Fruit fly (Drosophila melanogaster) whole organism, embryonic: ENCODE measurements around the gene dsf.

Source experiments
- Aef1 ChIP-seq: fragments of 200-800 bp; sonication (Bioruptor generic); IDR thresholded peaks from 3 replicates; pipeline ENCODE4 v1.3.6; 2022; ENCODE audit warnings: missing biosample characterization, missing genetic modification characterization
- Awh ChIP-seq: fragments of 200-800 bp; sonication (Bioruptor generic); IDR thresholded peaks from 2 replicates; pipeline ENCODE4, ENCODE4 v1.3.6; 2022; ENCODE audit warnings: missing biosample characterization, missing genetic modification characterization
- Blimp-1 ChIP-seq: fragments of 200-800 bp; sonication (Bioruptor generic); optimal IDR thresholded peaks from 3 replicates; lab custom pipeline; 2018; ENCODE audit warnings: missing biosample characterization, missing genetic modification characterization, mild to moderate bottlenecking, moderate library complexity, missing genetic modification reagents
- CG10274 ChIP-seq: fragments of 200-800 bp; sonication (Bioruptor generic); optimal IDR thresholded peaks from 3 replicates; lab custom pipeline; 2017; ENCODE audit warnings: missing biosample characterization, mild to moderate bottlenecking, missing genetic modification characterization
- CG10979 ChIP-seq: fragments of 200-800 bp; sonication (Bioruptor generic); optimal IDR thresholded peaks from 2 replicates; lab custom pipeline; 2018; ENCODE audit warnings: missing biosample characterization, mild to moderate bottlenecking, missing genetic modification characterization, moderate library complexity
- CG12391 ChIP-seq: fragments of 200-800 bp; sonication (Bioruptor generic); optimal IDR thresholded peaks from 3 replicates; lab custom pipeline; 2018; ENCODE audit warnings: missing biosample characterization, mild to moderate bottlenecking, missing genetic modification characterization, moderate library complexity
- CG13894 ChIP-seq: fragments of 200-800 bp; sonication (Bioruptor generic); optimal IDR thresholded peaks from 3 replicates; lab custom pipeline; 2018; ENCODE audit warnings: missing biosample characterization, mild to moderate bottlenecking, missing genetic modification characterization, moderate library complexity
- CG14860 ChIP-seq: fragments of 200-800 bp; sonication (Bioruptor generic); IDR thresholded peaks from 3 replicates; pipeline ENCODE4 v1.3.6; 2022; ENCODE audit warnings: missing biosample characterization, missing genetic modification characterization; ENCODE audit not compliant: partially characterized antibody
- CG15601 ChIP-seq: fragments of 200-800 bp; sonication (Bioruptor generic); optimal IDR thresholded peaks from 3 replicates; lab custom pipeline; 2019; ENCODE audit warnings: missing biosample characterization, mild to moderate bottlenecking, missing genetic modification characterization, moderate library complexity
- CG16779 ChIP-seq: fragments of 200-800 bp; sonication (Bioruptor generic); IDR thresholded peaks from 2 replicates; pipeline ENCODE4 v1.3.6; 2022; ENCODE audit warnings: missing biosample characterization, missing genetic modification characterization
- CG18011 ChIP-seq: fragments of 200-800 bp; sonication (Bioruptor generic); optimal IDR thresholded peaks from 2 replicates; lab custom pipeline; 2017; ENCODE audit warnings: missing biosample characterization, missing genetic modification characterization, mild to moderate bottlenecking, moderate library complexity, missing genotype
- CG3726 ChIP-seq: fragments of 200-800 bp; sonication (Bioruptor generic); IDR thresholded peaks from 3 replicates; pipeline ENCODE4, ENCODE4 v1.3.6; 2022; ENCODE audit warnings: missing biosample characterization, missing genetic modification characterization
- CG3838 ChIP-seq: fragments of 200-800 bp; sonication (Bioruptor generic); optimal IDR thresholded peaks from 3 replicates; lab custom pipeline; 2016; ENCODE audit warnings: missing biosample characterization, missing genetic modification characterization
- CG8924 ChIP-seq: fragments of 200-800 bp; optimal IDR thresholded peaks from 3 replicates; lab custom pipeline; 2019; ENCODE audit warnings: missing biosample characterization, mild to moderate bottlenecking, missing genetic modification characterization, moderate library complexity
- CHES-1-like ChIP-seq: fragments of 200-800 bp; sonication (Bioruptor generic); optimal IDR thresholded peaks from 2 replicates; lab custom pipeline; 2016; ENCODE audit warnings: missing biosample characterization, missing genetic modification characterization
- D ChIP-seq, 2 experiments: fragments of 200-800 bp in 1 of 2; fragments of >200 bp in 1 of 2; sonication (Bioruptor generic) in 1 of 2; optimal IDR thresholded peaks; 2 replicates in 1 of 2; 3 replicates in 1 of 2; lab custom pipeline; 2017; ENCODE audit warnings: mild to moderate bottlenecking in 1 of 2, missing biosample characterization in 1 of 2, missing genetic modification characterization in 1 of 2, missing genetic modification reagents in 1 of 2
- Dp ChIP-seq: fragments of 200-800 bp; sonication (Bioruptor generic); optimal IDR thresholded peaks from 2 replicates; lab custom pipeline; 2018; ENCODE audit warnings: missing biosample characterization, mild to moderate bottlenecking, missing genetic modification characterization, moderate library complexity
- Fer1 ChIP-seq: fragments of 200-800 bp; sonication (Bioruptor generic); optimal IDR thresholded peaks from 2 replicates; lab custom pipeline; 2017; ENCODE audit warnings: missing biosample characterization, mild to moderate bottlenecking, missing genetic modification characterization
- GATAe ChIP-seq: fragments of 200-800 bp; sonication (Bioruptor generic); conservative IDR thresholded peaks from 2 replicates; pipeline ENCODE4 v1.3.6; 2022; ENCODE audit warnings: missing biosample characterization, missing genetic modification characterization
- HmgZ ChIP-seq: fragments of 200-800 bp; sonication (Bioruptor generic); optimal IDR thresholded peaks from 2 replicates; lab custom pipeline; 2018; ENCODE audit warnings: missing biosample characterization, mild to moderate bottlenecking, missing genetic modification characterization
- Med ChIP-seq: fragments of 200-800 bp; sonication (Bioruptor generic); peaks from one replicate; lab custom pipeline; 2016; ENCODE audit warnings: missing biosample characterization, missing genetic modification characterization, mild to moderate bottlenecking, inconsistent platforms, moderate library complexity
- Pdp1 ChIP-seq, 2 experiments: fragments of 200-800 bp; sonication (Bioruptor generic); optimal IDR thresholded peaks; 3 replicates each; lab custom pipeline; 2016; ENCODE audit warnings: missing biosample characterization in 2 of 2, missing genetic modification characterization in 2 of 2, mild to moderate bottlenecking in 1 of 2, moderate library complexity in 1 of 2
- abd-A ChIP-seq: fragments of 200-800 bp; sonication (Bioruptor generic); optimal IDR thresholded peaks from 3 replicates; lab custom pipeline; 2019; ENCODE audit warnings: missing biosample characterization, mild to moderate bottlenecking, missing genetic modification characterization, moderate library complexity
- amos ChIP-seq: fragments of 200-800 bp; sonication (Bioruptor generic); IDR thresholded peaks from 2 replicates; pipeline ENCODE4 v1.3.6; 2022; ENCODE audit warnings: missing biosample characterization, missing genetic modification characterization; ENCODE audit not compliant: partially characterized antibody
- ap ChIP-seq: fragments of 200-800 bp; sonication (Bioruptor generic); IDR thresholded peaks from 2 replicates; pipeline ENCODE4 v1.3.6; 2022; ENCODE audit warnings: missing biosample characterization, missing genetic modification characterization
- bbx ChIP-seq: fragments of 200-800 bp; sonication (Bioruptor generic); IDR thresholded peaks from 2 replicates; pipeline ENCODE4 v1.3.6; 2022; ENCODE audit warnings: missing biosample characterization, missing genetic modification characterization; ENCODE audit not compliant: partially characterized antibody
- bowl ChIP-seq: fragments of 200-800 bp; sonication (Bioruptor generic); IDR thresholded peaks from 2 replicates; pipeline ENCODE4 v1.3.6; 2022; ENCODE audit warnings: missing biosample characterization, missing genetic modification characterization
- cg ChIP-seq: fragments of 200-800 bp; sonication (Bioruptor generic); optimal IDR thresholded peaks from 3 replicates; lab custom pipeline; 2019; ENCODE audit warnings: missing biosample characterization, mild to moderate bottlenecking, missing genetic modification characterization, moderate library complexity
- crol ChIP-seq: fragments of 200-800 bp; sonication (Bioruptor generic); IDR thresholded peaks from 2 replicates; pipeline ENCODE4 v1.3.6; 2022; ENCODE audit warnings: missing biosample characterization, missing genetic modification characterization
- danr ChIP-seq: fragments of 200-800 bp; sonication (Bioruptor generic); IDR thresholded peaks from 2 replicates; pipeline ENCODE4 v1.3.6; 2022; ENCODE audit warnings: missing biosample characterization, missing genetic modification characterization
- dmrt99B ChIP-seq: fragments of 200-800 bp; sonication (Bioruptor generic); optimal IDR thresholded peaks from 2 replicates; lab custom pipeline; 2018; ENCODE audit warnings: missing biosample characterization, mild to moderate bottlenecking, missing genetic modification characterization, moderate library complexity
- dysf ChIP-seq: fragments of 200-800 bp; sonication (Bioruptor generic); IDR thresholded peaks from 3 replicates; pipeline ENCODE4 v1.3.6; 2022; ENCODE audit warnings: missing biosample characterization, missing genetic modification characterization
- gfzf ChIP-seq: fragments of 200-800 bp; sonication (Bioruptor generic); optimal IDR thresholded peaks from 2 replicates; lab custom pipeline; 2016; ENCODE audit warnings: missing biosample characterization, mild to moderate bottlenecking, missing genetic modification characterization, moderate library complexity
- lilli ChIP-seq: fragments of 200-800 bp; sonication (Bioruptor generic); optimal IDR thresholded peaks from 3 replicates; lab custom pipeline; 2016; ENCODE audit warnings: missing biosample characterization, missing genetic modification characterization
- nerfin-2 ChIP-seq: fragments of 200-800 bp; sonication (Bioruptor generic); IDR thresholded peaks from 2 replicates; pipeline ENCODE4 v1.3.6; 2022; ENCODE audit warnings: missing biosample characterization, missing genetic modification characterization; ENCODE audit not compliant: partially characterized antibody
- nom ChIP-seq: fragments of 200-800 bp; sonication (Bioruptor generic); optimal IDR thresholded peaks from 2 replicates; lab custom pipeline; 2017; ENCODE audit warnings: missing biosample characterization, missing genetic modification characterization, mild to moderate bottlenecking, moderate library complexity, missing genetic modification reagents
- pan ChIP-seq, 4 experiments: fragments of >200 bp in 3 of 4; fragments of 200-800 bp in 1 of 4; sonication (Bioruptor generic) in 1 of 4; optimal IDR thresholded peaks in 3 of 4; IDR thresholded peaks in 1 of 4; 2 replicates each; pipeline versions ENCODE4 v1.3.6 to Lab custom; 2017 to 2022; ENCODE audit warnings: missing biosample characterization in 2 of 4, missing genetic modification characterization in 2 of 4, mixed read lengths in 1 of 4
- sd ChIP-seq: fragments of 200-800 bp; sonication (Bioruptor generic); optimal IDR thresholded peaks from 3 replicates; lab custom pipeline; 2018; ENCODE audit warnings: missing biosample characterization, mild to moderate bottlenecking, missing genetic modification characterization, moderate library complexity
- sr ChIP-seq: fragments of 200-800 bp; sonication (Bioruptor generic); IDR thresholded peaks from 3 replicates; pipeline ENCODE4 v1.3.6; 2022; ENCODE audit warnings: missing biosample characterization, missing genetic modification characterization
- tll ChIP-seq, 2 experiments: fragments of 200-800 bp in 1 of 2; fragments of >200 bp in 1 of 2; sonication (Bioruptor generic) in 1 of 2; optimal IDR thresholded peaks; 2 replicates each; lab custom pipeline; 2017 to 2019; ENCODE audit warnings: missing biosample characterization in 2 of 2, missing genetic modification characterization in 2 of 2, mild to moderate bottlenecking in 1 of 2, moderate library complexity in 1 of 2
- z ChIP-seq: fragments of 200-800 bp; sonication (Bioruptor generic); IDR thresholded peaks from 3 replicates; pipeline ENCODE4 v1.3.6; 2022; ENCODE audit warnings: missing biosample characterization, missing genetic modification characterization
- zen ChIP-seq: fragments of 200-800 bp; sonication (Bioruptor generic); optimal IDR thresholded peaks from 3 replicates; lab custom pipeline; 2018; ENCODE audit warnings: missing biosample characterization, mild to moderate bottlenecking, missing genetic modification characterization, moderate library complexity

Gene dsf

dm6 chr2L:5890556-5890955 is 35.2 kb upstream of the dsf start:
- peak; percentile 69 for TF ChIP-seq zen
- no peak for TF ChIP-seq CG18011 (GFP tag; lab: Kevin White, UChicago)
- peak in 1 of 2 experiments; percentile 24 for TF ChIP-seq tll (GFP tag; optimal IDR thresholded peaks at IDR 0.05; lab: Kevin White, UChicago)
- TF ChIP-seq D (optimal IDR thresholded peaks at IDR 0.05; lab: Kevin White, UChicago), result peak; percentile 91
- no peak for TF ChIP-seq D (GFP tag; optimal IDR thresholded peaks at IDR 0.05; lab: Kevin White, UChicago)
- TF ChIP-seq, all 482 proteins: peak for 3

DNA sequence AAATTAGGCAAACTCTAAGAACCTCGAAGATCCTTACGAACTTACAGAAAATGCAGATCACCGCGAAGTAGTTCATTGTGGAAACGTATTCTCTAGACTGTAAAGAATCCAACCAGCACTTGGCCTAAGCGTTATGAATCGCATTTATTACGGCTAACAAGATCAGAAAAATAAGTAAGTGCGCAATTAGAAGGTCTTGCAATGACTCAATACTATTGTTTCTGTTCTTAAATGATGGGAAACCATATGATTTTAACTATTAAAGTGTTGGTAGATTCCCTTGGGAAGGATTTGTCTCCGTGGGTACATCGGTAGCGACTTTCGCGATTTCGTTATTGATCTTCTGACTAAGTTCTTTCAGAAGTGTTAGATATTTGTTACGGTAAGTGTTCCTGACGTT is 33.0 kb upstream of the dsf start, which contains the start of gene Acp26Ab:
Gene Acp26Ab (minus strand): TSS at position 101 of the 400 bp plus-strand sequence.
- TF ChIP-seq pan (optimal IDR thresholded peaks at IDR 0.05; lab: Kevin White, UChicago) (no peak), pan (GFP tag; optimal IDR thresholded peaks at IDR 0.05 in 1 of 2, IDR thresholded peaks at IDR 0.05 in 1 of 2) (no peak), bowl (GFP tag; lab: Robert Waterston, UW) (no peak), CG10979 (tag; lab: Kevin White, UChicago) (no peak), CG10274 (no peak), CG8924 (no peak)

DNA sequence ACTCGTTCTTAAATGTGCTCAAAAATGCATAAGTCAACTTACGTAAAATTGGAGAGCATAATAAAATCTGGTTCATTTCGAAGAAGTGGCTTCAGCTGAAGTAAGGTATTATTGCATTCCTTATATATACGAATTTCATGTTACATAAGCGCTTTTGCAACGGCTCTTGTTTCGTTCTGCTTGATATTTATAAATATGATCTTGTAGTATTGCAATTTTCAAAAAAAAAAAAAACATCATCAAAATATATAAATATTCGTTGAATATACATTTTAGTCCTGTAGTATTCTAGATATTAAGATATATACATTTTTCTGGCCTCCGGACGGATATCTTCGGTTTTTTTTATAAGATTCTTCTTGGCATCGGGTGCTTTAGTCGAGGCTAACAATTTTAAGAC is 31.9 kb upstream of the dsf start, which contains the start of gene Acp26Aa:
Gene Acp26Aa (minus strand): TSS at position 101 of the 400 bp plus-strand sequence.
- TF ChIP-seq Pdp1 (GFP tag; optimal IDR thresholded peaks at IDR 0.05; lab: Kevin White, UChicago) (peak in 1 of 2 experiments; percentile 29), CG3838 (GFP tag; lab: Kevin White, UChicago) (no peak), dmrt99B (no peak), bbx (GFP tag; lab: Robert Waterston, UW) (no peak), z (GFP tag; lab: Robert Waterston, UW) (no peak), CG14860 (no peak), ap (GFP tag; lab: Robert Waterston, UW) (no peak), GATAe (GFP tag; lab: Robert Waterston, UW) (no peak), cg (GFP tag; lab: Kevin White, UChicago) (no peak)

DNA sequence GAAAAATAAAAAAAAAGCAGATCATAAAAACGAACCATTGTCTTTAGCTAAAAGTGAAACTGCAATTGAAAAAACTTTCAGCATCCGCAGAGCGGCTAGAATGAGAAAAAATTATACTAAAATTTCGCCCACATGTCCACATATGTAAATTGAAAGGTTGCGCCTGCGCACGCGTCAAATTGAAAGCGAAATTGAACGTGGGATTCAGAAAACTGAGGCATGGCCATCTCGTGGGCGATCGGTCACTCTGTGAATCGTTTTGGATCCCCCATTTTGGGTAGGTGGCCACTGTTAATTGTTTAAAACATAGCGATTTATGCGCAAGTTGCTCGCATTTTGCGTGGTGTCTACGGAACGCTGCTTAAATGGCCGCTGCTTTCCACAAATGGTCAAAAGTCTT is 31.2 kb upstream of the dsf start:
- 0 out of 2 replicates have a peak, but pooled peaks have one; percentile 39 for TF ChIP-seq Awh (GFP tag; lab: Robert Waterston, UW)
- TF ChIP-seq abd-A (tag; lab: Kevin White, UChicago), result peak; percentile 47
- TF ChIP-seq CG13894 (tag; lab: Kevin White, UChicago), result peak; percentile 13
- no peak for TF ChIP-seq danr (GFP tag; lab: Robert Waterston, UW)
- TF ChIP-seq CHES-1-like (GFP tag; lab: Kevin White, UChicago), result no peak
- TF ChIP-seq dysf (GFP tag; lab: Robert Waterston, UW), result no peak
- TF ChIP-seq CG12391 (tag; lab: Kevin White, UChicago), result no peak
- TF ChIP-seq cg (GFP tag; lab: Kevin White, UChicago), result no peak
- peak; percentile 95 for TF ChIP-seq sr
- TF ChIP-seq CG15601 (tag; lab: Kevin White, UChicago), result peak; percentile 87
- no peak for TF ChIP-seq lilli
- TF ChIP-seq gfzf (GFP tag; lab: Kevin White, UChicago), result no peak
- peak; percentile 31 for TF ChIP-seq sd (tag; lab: Kevin White, UChicago)

- TF ChIP-seq Med (GFP tag; lab: Kevin White, UChicago) (peak; percentile 62), CG16779 (GFP tag; lab: Robert Waterston, UW) (no peak), Blimp-1 (GFP tag; lab: Kevin White, UChicago) (peak; percentile 25), nerfin-2 (GFP tag; lab: Robert Waterston, UW) (no peak), crol (GFP tag; lab: Robert Waterston, UW) (peak; percentile 69), HmgZ (tag; lab: Kevin White, UChicago) (no peak), Dp (GFP tag; lab: Kevin White, UChicago) (no peak), nom (GFP tag; lab: Kevin White, UChicago) (no peak), amos (GFP tag; lab: Robert Waterston, UW) (no peak), CG3726 (no peak), Fer1 (no peak), Aef1 (GFP tag; lab: Robert Waterston, UW) (no peak)
Observed at dm6 chr2L:5899170-5899708, 26.5 kb upstream of the dsf start.
